Fruit fly (Drosophila melanogaster): ENCODE results near the gene btsz.

DNA sequence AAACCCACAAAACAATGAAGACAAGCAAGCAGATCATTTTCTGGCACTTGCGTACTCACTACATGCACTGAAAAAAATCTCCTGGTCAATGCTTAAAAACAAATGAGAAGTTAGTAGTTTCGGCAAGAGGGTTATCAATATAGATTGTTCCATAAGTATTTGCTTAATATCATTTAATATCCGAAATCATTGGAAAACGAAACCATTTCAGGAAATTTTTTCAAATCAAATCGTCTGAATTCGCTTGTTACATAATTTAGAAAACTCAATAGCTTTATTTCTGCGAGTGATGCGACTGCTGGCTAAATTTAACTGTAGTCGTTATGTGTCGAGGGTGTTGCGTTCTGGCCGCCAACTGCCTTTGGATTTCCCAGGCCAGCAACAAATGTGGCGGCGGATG lies 2.9 kb upstream of the btsz start:
- TF ChIP-seq Hr39 (GFP tag; optimal IDR thresholded peaks at IDR 0.05), result no peak
- TF ChIP-seq salr (GFP tag; optimal IDR thresholded peaks at IDR 0.05), result no peak
- no peak for TF ChIP-seq CG6163 (GFP tag; IDR thresholded peaks at IDR 0.05)
- TF ChIP-seq ss (GFP tag; optimal IDR thresholded peaks at IDR 0.05), result no peak
- TF ChIP-seq CG11294 (GFP tag; IDR thresholded peaks at IDR 0.05), result no peak
- no peak for TF ChIP-seq pdm3 (GFP tag; optimal IDR thresholded peaks at IDR 0.05)

All from whole organism, prepupa.